Worm (Caenorhabditis elegans) whole organism, young adult: Measurements from ENCODE around the gene zgpa-1.

ENCODE experiments used
- B0035.1 ChIP-seq: sonication (generic microtip); optimal IDR thresholded peaks from 2 replicates; lab custom pipeline; 2016; ENCODE audit warnings: missing genetic modification characterization, mild to moderate bottlenecking, missing compliant biosample characterization, missing genotype, missing genetic modification reagents
- B0336.3 ChIP-seq: fragments of 200-800 bp; sonication (Bioruptor generic); IDR thresholded peaks from 2 replicates; pipeline ENCODE4 v1.3.6; 2022; ENCODE audit warnings: missing genetic modification characterization, missing compliant biosample characterization
- C17E4.6 ChIP-seq: fragments of 200-800 bp; sonication (Bioruptor generic); IDR thresholded peaks from 2 replicates; pipeline ENCODE4 v1.3.6; 2022; ENCODE audit warnings: missing genetic modification reagents, missing genetic modification characterization, missing compliant biosample characterization
- D2030.7 ChIP-seq: fragments of 200-800 bp; sonication (Bioruptor generic); IDR thresholded peaks from 2 replicates; pipeline ENCODE4 v1.3.6; 2022; ENCODE audit warnings: missing genetic modification reagents, missing genetic modification characterization, missing compliant biosample characterization
- F39B2.1 ChIP-seq: fragments of 200-800 bp; sonication (Bioruptor generic); IDR thresholded peaks from 2 replicates; pipeline ENCODE4 v1.3.6; 2022; ENCODE audit warnings: missing genetic modification reagents, missing genetic modification characterization, missing compliant biosample characterization
- F49E8.2 ChIP-seq: sonication (generic microtip); optimal IDR thresholded peaks from 3 replicates; lab custom pipeline; 2017; ENCODE audit warnings: missing genetic modification characterization, mild to moderate bottlenecking, missing compliant biosample characterization, antibody characterized with exemption, moderate library complexity; ENCODE audit not compliant: insufficient read depth
- F57A8.1 ChIP-seq: fragments of 200-800 bp; sonication (Bioruptor generic); optimal IDR thresholded peaks from 2 replicates; lab custom pipeline; 2018; ENCODE audit warnings: mild to moderate bottlenecking, missing genetic modification characterization, moderate library complexity, missing compliant biosample characterization
- Y79H2A.3 ChIP-seq: fragments of 200-800 bp; sonication (Bioruptor generic); conservative IDR thresholded peaks from 2 replicates; pipeline ENCODE4 v1.3.6; 2022; ENCODE audit warnings: missing genetic modification reagents, missing genetic modification characterization, missing compliant biosample characterization
- Y95B8A.8 ChIP-seq: fragments of 200-800 bp; sonication (Bioruptor generic); IDR thresholded peaks from 2 replicates; pipeline ENCODE4 v1.3.6; 2022; ENCODE audit warnings: missing genetic modification reagents, missing genetic modification characterization, missing compliant biosample characterization
- ama-1 ChIP-seq, 3 experiments: fragments of 150-350 bp in 1 of 3; sonication (generic microtip) in 2 of 3; optimal IDR thresholded peaks; 2 replicates each; lab custom pipeline; 2014 to 2018; ENCODE audit warnings: missing biosample characterization in 2 of 3, missing genetic modification characterization in 2 of 3, missing genetic modification reagents in 2 of 3
- attf-3 ChIP-seq: fragments of 200-800 bp; sonication (Bioruptor generic); conservative IDR thresholded peaks from 2 replicates; pipeline ENCODE4 v1.3.6; 2022; ENCODE audit warnings: missing genetic modification reagents, missing genetic modification characterization, missing compliant biosample characterization
- attf-6 ChIP-seq: fragments of 200-800 bp; sonication (Bioruptor generic); IDR thresholded peaks from 2 replicates; pipeline ENCODE4 v1.3.6; 2022; ENCODE audit warnings: missing genetic modification reagents, missing genetic modification characterization, missing compliant biosample characterization
- cebp-1 ChIP-seq, 2 experiments: fragments of 200-800 bp in 1 of 2; sonication (Bioruptor generic) in 1 of 2; sonication (generic microtip) in 1 of 2; IDR thresholded peaks in 1 of 2; optimal IDR thresholded peaks in 1 of 2; 2 replicates each; pipeline versions ENCODE4 v1.3.6 to Lab custom; 2017 to 2022; ENCODE audit warnings: missing compliant biosample characterization in 2 of 2, missing genetic modification characterization in 2 of 2, mild to moderate bottlenecking in 1 of 2, missing genetic modification reagents in 1 of 2, moderate library complexity in 1 of 2
- ceh-100 ChIP-seq: fragments of 200-800 bp; sonication (Bioruptor generic); IDR thresholded peaks from 2 replicates; pipeline ENCODE4 v1.3.6; 2022; ENCODE audit warnings: missing genetic modification reagents, missing genetic modification characterization, missing compliant biosample characterization
- ceh-27 ChIP-seq: fragments of 200-800 bp; sonication (Bioruptor generic); optimal IDR thresholded peaks from 2 replicates; lab custom pipeline; 2018; ENCODE audit warnings: mild to moderate bottlenecking, missing genetic modification characterization, moderate library complexity, missing compliant biosample characterization
- ceh-91 ChIP-seq: fragments of 200-800 bp; sonication (Bioruptor generic); IDR thresholded peaks from 2 replicates; pipeline ENCODE4 v1.3.6; 2022; ENCODE audit warnings: missing genetic modification reagents, missing genetic modification characterization, missing compliant biosample characterization
- dox-1 ChIP-seq: fragments of 200-800 bp; sonication (Bioruptor generic); IDR thresholded peaks from 2 replicates; pipeline ENCODE4 v1.3.6; 2022; ENCODE audit warnings: missing genetic modification reagents, missing genetic modification characterization, missing compliant biosample characterization
- egl-18 ChIP-seq: fragments of 200-800 bp; sonication (Bioruptor generic); IDR thresholded peaks from 2 replicates; pipeline ENCODE4 v1.3.6; 2022; ENCODE audit warnings: missing genetic modification reagents, missing genetic modification characterization, missing compliant biosample characterization
- ekl-4 ChIP-seq: fragments of 200-800 bp; sonication (Bioruptor generic); IDR thresholded peaks from 2 replicates; pipeline ENCODE4 v1.3.6; 2022; ENCODE audit warnings: missing genetic modification reagents, missing genetic modification characterization, missing compliant biosample characterization
- fkh-3 ChIP-seq: sonication (generic microtip); optimal IDR thresholded peaks from 2 replicates; lab custom pipeline; 2016; ENCODE audit warnings: mild to moderate bottlenecking, missing genetic modification characterization, missing compliant biosample characterization
- him-1 ChIP-seq: sonication (generic microtip); optimal IDR thresholded peaks from 2 replicates; lab custom pipeline; 2016; ENCODE audit warnings: missing genotype, missing genetic modification reagents, missing genetic modification characterization, missing compliant biosample characterization
- hmg-1.2 ChIP-seq: fragments of 200-800 bp; sonication (Bioruptor generic); IDR thresholded peaks from 2 replicates; pipeline ENCODE4 v1.3.6; 2022; ENCODE audit warnings: missing genetic modification reagents, missing genetic modification characterization, missing compliant biosample characterization
- hrde-1 ChIP-seq: sonication (generic microtip); optimal IDR thresholded peaks from 2 replicates; lab custom pipeline; 2016; ENCODE audit warnings: missing genetic modification characterization, mild to moderate bottlenecking, missing compliant biosample characterization, moderate library complexity, missing genotype, missing genetic modification reagents, borderline replicate concordance
- hsf-1 ChIP-seq: fragments of 200-800 bp; sonication (Bioruptor generic); IDR thresholded peaks from 2 replicates; pipeline ENCODE4 v1.3.6; 2022; ENCODE audit warnings: missing genetic modification reagents, missing genetic modification characterization, missing compliant biosample characterization
- lag-1 ChIP-seq: fragments of 200-800 bp; sonication (Bioruptor generic); IDR thresholded peaks from 2 replicates; pipeline ENCODE4 v1.3.6; 2022; ENCODE audit warnings: missing genetic modification reagents, missing genetic modification characterization, missing compliant biosample characterization
- lsl-1 ChIP-seq: fragments of 200-800 bp; sonication (Bioruptor generic); optimal IDR thresholded peaks from 2 replicates; lab custom pipeline; 2018; ENCODE audit warnings: mild to moderate bottlenecking, missing genetic modification characterization, moderate library complexity, missing compliant biosample characterization
- lsy-27 ChIP-seq: sonication (generic microtip); optimal IDR thresholded peaks from 2 replicates; lab custom pipeline; 2017; ENCODE audit warnings: missing genetic modification characterization, mild to moderate bottlenecking, missing compliant biosample characterization, antibody characterized with exemption, missing genotype, borderline replicate concordance; ENCODE audit not compliant: insufficient read depth
- madf-3 ChIP-seq: fragments of 200-800 bp; sonication (Bioruptor generic); IDR thresholded peaks from 2 replicates; pipeline ENCODE4 v1.3.6; 2022; ENCODE audit warnings: missing genetic modification reagents, missing genetic modification characterization, missing compliant biosample characterization
- madf-8 ChIP-seq: fragments of 200-800 bp; sonication (Bioruptor generic); conservative IDR thresholded peaks from 2 replicates; pipeline ENCODE4 v1.3.6; 2022; ENCODE audit warnings: missing genetic modification reagents, missing genetic modification characterization, missing compliant biosample characterization
- mcd-1 ChIP-seq: fragments of 200-800 bp; sonication (Bioruptor generic); IDR thresholded peaks from 2 replicates; pipeline ENCODE4 v1.3.6; 2022; ENCODE audit warnings: missing genetic modification reagents, missing genetic modification characterization, missing compliant biosample characterization
- mxl-1 ChIP-seq: sonication (generic microtip); optimal IDR thresholded peaks from 2 replicates; lab custom pipeline; 2016; ENCODE audit warnings: missing genetic modification characterization, missing compliant biosample characterization
- nfya-2 ChIP-seq: fragments of 200-800 bp; sonication (Bioruptor generic); IDR thresholded peaks from 2 replicates; pipeline ENCODE4 v1.3.6; 2022; ENCODE audit warnings: missing genetic modification reagents, missing genetic modification characterization, missing compliant biosample characterization
- nfyb-1 ChIP-seq: fragments of 200-800 bp; sonication (Bioruptor generic); IDR thresholded peaks from 2 replicates; pipeline ENCODE4 v1.3.6; 2022; ENCODE audit warnings: missing genetic modification reagents, missing genetic modification characterization, missing compliant biosample characterization
- nhr-80 ChIP-seq: sonication (generic microtip); optimal IDR thresholded peaks from 2 replicates; lab custom pipeline; 2016; ENCODE audit warnings: missing genetic modification characterization, missing compliant biosample characterization
- pbrm-1 ChIP-seq: fragments of 200-800 bp; sonication (Bioruptor generic); IDR thresholded peaks from 2 replicates; pipeline ENCODE4 v1.3.6; 2022; ENCODE audit warnings: missing genetic modification reagents, missing genetic modification characterization, missing compliant biosample characterization
- snpc-1.1 ChIP-seq: sonication (generic microtip); optimal IDR thresholded peaks from 2 replicates; lab custom pipeline; 2017; ENCODE audit warnings: missing genetic modification characterization, mild to moderate bottlenecking, missing compliant biosample characterization, antibody characterized with exemption, moderate library complexity, missing genotype, missing genetic modification reagents; ENCODE audit not compliant: insufficient read depth
- snpc-1.3 ChIP-seq: sonication (generic microtip); optimal IDR thresholded peaks from 2 replicates; lab custom pipeline; 2017; ENCODE audit warnings: missing genetic modification characterization, mild to moderate bottlenecking, missing compliant biosample characterization, antibody characterized with exemption, moderate library complexity, missing genotype, missing genetic modification reagents; ENCODE audit not compliant: insufficient read depth
- snpc-3.4 ChIP-seq: sonication (generic microtip); optimal IDR thresholded peaks from 2 replicates; lab custom pipeline; 2017; ENCODE audit warnings: missing genetic modification characterization, mild to moderate bottlenecking, missing compliant biosample characterization, antibody characterized with exemption, moderate library complexity, missing genotype, missing genetic modification reagents
- snpc-4 ChIP-seq, 5 experiments: fragments of 150-350 bp in 1 of 5; sonication (generic microtip) in 4 of 5; optimal IDR thresholded peaks; 2 replicates each; lab custom pipeline; 2014 to 2018; ENCODE audit warnings: missing genetic modification characterization in 5 of 5, missing biosample characterization in 3 of 5, antibody characterized with exemption in 2 of 5, mild to moderate bottlenecking in 2 of 5, missing compliant biosample characterization in 2 of 5, missing genotype in 2 of 5, moderate library complexity in 2 of 5, missing genetic modification reagents in 1 of 5
- tbp1 ChIP-seq: fragments of 200-800 bp; sonication (Bioruptor generic); optimal IDR thresholded peaks from 2 replicates; lab custom pipeline; 2018; ENCODE audit warnings: mild to moderate bottlenecking, missing genetic modification characterization, missing compliant biosample characterization
- unc-130 ChIP-seq: sonication (generic microtip); optimal IDR thresholded peaks from 2 replicates; lab custom pipeline; 2016; ENCODE audit warnings: missing genetic modification reagents, missing genetic modification characterization, missing compliant biosample characterization
- ztf-22 ChIP-seq: fragments of 200-800 bp; sonication (Bioruptor generic); optimal IDR thresholded peaks from 2 replicates; lab custom pipeline; 2018; ENCODE audit warnings: mild to moderate bottlenecking, missing genetic modification characterization, moderate library complexity, missing compliant biosample characterization
- ztf-28 ChIP-seq: fragments of 200-800 bp; sonication (Bioruptor generic); IDR thresholded peaks from 2 replicates; pipeline ENCODE4 v1.3.6; 2022; ENCODE audit warnings: missing genetic modification reagents, missing genetic modification characterization, missing compliant biosample characterization

Gene zgpa-1

DNA sequence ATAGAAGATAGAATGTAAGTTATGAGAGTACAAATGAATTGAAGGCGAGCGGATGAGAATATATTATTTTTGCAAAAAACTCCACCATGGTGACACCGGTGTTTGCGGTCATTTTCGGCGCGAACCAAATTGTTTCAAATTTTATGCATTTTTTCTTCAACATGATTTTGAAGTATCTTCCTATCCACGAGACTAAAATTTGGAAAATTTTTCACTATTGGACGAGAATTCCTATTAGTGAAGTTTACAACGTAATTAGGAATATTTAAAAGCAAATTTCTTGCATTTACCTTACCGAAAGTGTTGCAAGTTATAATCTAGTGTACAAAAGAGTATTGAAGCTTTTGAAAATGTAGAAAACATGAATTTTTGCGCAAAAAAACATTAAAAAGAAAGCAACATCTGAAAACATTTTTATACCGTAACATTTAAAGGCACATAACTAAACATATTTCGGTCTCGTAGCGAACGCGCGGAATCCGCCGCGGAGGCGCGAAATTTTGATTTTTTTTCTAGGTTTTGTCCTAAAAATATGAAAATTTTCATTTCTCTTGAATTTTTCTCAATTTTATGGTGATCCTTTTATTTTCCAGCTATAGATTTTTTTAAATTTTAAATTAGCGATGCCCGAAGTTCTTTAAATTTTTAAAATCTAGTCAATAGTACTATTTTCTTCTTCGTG lies 16.0 kb downstream of the zgpa-1 start, which contains the start of gene sgo-1:
sgo-1 (minus strand) TSS at position 51 of the 682 bp plus-strand sequence.
- TF ChIP-seq unc-130 (GFP tag; lab: Kevin White, UChicago) (peak; percentile 87), ceh-27 (no peak), hmg-1.2 (GFP tag; lab: Robert Waterston, UW) (peak; percentile 68), ztf-28 (peak; percentile 73; the same call in 1 of the 2 replicates), nhr-80 (no peak), mxl-1 (tag; lab: Kevin White, UChicago) (no peak), ekl-4 (GFP tag; lab: Robert Waterston, UW) (peak; percentile 88), C17E4.6 (GFP tag; lab: Robert Waterston, UW) (peak; percentile 88), cebp-1 (GFP tag; IDR thresholded peaks at IDR 0.05; lab: Robert Waterston, UW) (peak; percentile 35; the same call in 1 of the 2 replicates), cebp-1 (tag; optimal IDR thresholded peaks at IDR 0.05; lab: Kevin White, UChicago) (no peak), snpc-4 (GFP tag; optimal IDR thresholded peaks at IDR 0.05; lab: Kevin White, UChicago) (peak; percentile 70), snpc-4 (tag; optimal IDR thresholded peaks at IDR 0.05; lab: Kevin White, UChicago) (peak in 3 of 4 experiments; percentile 41 to 70 (median 60)), pbrm-1 (GFP tag; lab: Robert Waterston, UW) (peak; percentile 77; the same call in 1 of the 2 replicates), attf-6 (peak; percentile 85), him-1 (tag; lab: Kevin White, UChicago) (peak; percentile 24), B0035.1 (no peak), lsy-27 (tag; lab: Kevin White, UChicago) (no peak), snpc-1.1 (peak; percentile 53), F57A8.1 (GFP tag; lab: Kevin White, UChicago) (no peak), nfya-2 (peak; percentile 70; the same call in 1 of the 2 replicates), lsl-1 (GFP tag; lab: Kevin White, UChicago) (peak; percentile 97), tbp1 (GFP tag; lab: Kevin White, UChicago) (peak; percentile 67), F49E8.2 (tag; lab: Kevin White, UChicago) (peak; percentile 85), D2030.7 (GFP tag; lab: Robert Waterston, UW) (peak; percentile 99), egl-18 (GFP tag; lab: Robert Waterston, UW) (no peak), Y95B8A.8 (GFP tag; lab: Robert Waterston, UW) (peak; percentile 98), madf-3 (peak; percentile 97), F39B2.1 (0 out of 2 replicates have a peak, but pooled peaks have one; percentile 62), snpc-3.4 (tag; lab: Kevin White, UChicago) (peak; percentile 95), ztf-22 (no peak), fkh-3 (tag; lab: Kevin White, UChicago) (no peak), hrde-1 (tag; lab: Kevin White, UChicago) (peak; percentile 69), snpc-1.3 (tag; lab: Kevin White, UChicago) (peak; percentile 85), B0336.3 (GFP tag; lab: Robert Waterston, UW) (peak; percentile 87), nfyb-1 (GFP tag; lab: Robert Waterston, UW) (peak; percentile 62; the same call in 1 of the 2 replicates), ama-1 (optimal IDR thresholded peaks at IDR 0.05; lab: Kevin White, UChicago) (no peak), ama-1 (GFP tag; optimal IDR thresholded peaks at IDR 0.05; lab: Kevin White, UChicago) (no peak), ceh-100 (GFP tag; lab: Robert Waterston, UW) (peak; percentile 66; the same call in 1 of the 2 replicates), dox-1 (GFP tag; lab: Robert Waterston, UW) (peak; percentile 91), Y79H2A.3 (GFP tag; lab: Robert Waterston, UW) (peak; percentile 87), hsf-1 (GFP tag; lab: Robert Waterston, UW) (peak; percentile 92), attf-3 (peak; percentile 41; the same call in 1 of the 2 replicates), ceh-91 (GFP tag; lab: Robert Waterston, UW) (peak; percentile 98), mcd-1 (GFP tag; lab: Robert Waterston, UW) (peak; percentile 78), lag-1 (GFP tag; lab: Robert Waterston, UW) (no peak), madf-8 (peak; percentile 98)
